Fruit fly (Drosophila melanogaster): ENCODE measurements around the gene CG10405.

CG10405 gene

dm6 chr3R:16476472-16476871 is 22.2 kb downstream of the CG10405 start (continued):
- no peak for TF ChIP-seq CG9797 (GFP tag; optimal IDR thresholded peaks at IDR 0.05)
- TF ChIP-seq Med (GFP tag) = peak; percentile 56
- no peak for TF ChIP-seq corto (GFP tag; optimal IDR thresholded peaks at IDR 0.05)
- TF ChIP-seq CG18262 (tag; optimal IDR thresholded peaks at IDR 0.05) = peak; percentile 49
- TF ChIP-seq CG5953 (GFP tag; IDR thresholded peaks at IDR 0.05) = no peak
- TF ChIP-seq CG10979 (tag; optimal IDR thresholded peaks at IDR 0.05) = peak; percentile 41
- TF ChIP-seq mirr (GFP tag; optimal IDR thresholded peaks at IDR 0.05) = peak; percentile 17
- peak; percentile 55 for TF ChIP-seq CG3281 (GFP tag; optimal IDR thresholded peaks at IDR 0.05)
- no peak for TF ChIP-seq pan (optimal IDR thresholded peaks at IDR 0.05)
- TF ChIP-seq pan (GFP tag; optimal IDR thresholded peaks at IDR 0.05 in 1 of 2, IDR thresholded peaks at IDR 0.05 in 1 of 2) = no peak
- peak; percentile 64 for TF ChIP-seq CG34376 (GFP tag; optimal IDR thresholded peaks at IDR 0.05)
- TF ChIP-seq tll (GFP tag; optimal IDR thresholded peaks at IDR 0.05) = no peak
- no peak for TF ChIP-seq so (GFP tag; IDR thresholded peaks at IDR 0.05)
- no peak for TF ChIP-seq Drgx (GFP tag; IDR thresholded peaks at IDR 0.05)
- no peak for TF ChIP-seq CG7271 (tag; optimal IDR thresholded peaks at IDR 0.05)
- no peak for TF ChIP-seq Gug (GFP tag; IDR thresholded peaks at IDR 0.05)
- no peak for TF ChIP-seq caup (GFP tag; optimal IDR thresholded peaks at IDR 0.05; ENCODE audit: severe bottlenecking)
- peak; percentile 11 for TF ChIP-seq CG12219 (GFP tag; optimal IDR thresholded peaks at IDR 0.05)
- TF ChIP-seq phol (tag; optimal IDR thresholded peaks at IDR 0.05) = peak; percentile 18
- no peak for TF ChIP-seq Adf1 (GFP tag; IDR thresholded peaks at IDR 0.05)
- TF ChIP-seq ftz-f1 (GFP tag; optimal IDR thresholded peaks at IDR 0.05) = no peak
- TF ChIP-seq Blimp-1 (GFP tag; optimal IDR thresholded peaks at IDR 0.05) = peak; percentile 26
- TF ChIP-seq CG10431 (GFP tag; optimal IDR thresholded peaks at IDR 0.05) = no peak
- TF ChIP-seq prd (optimal IDR thresholded peaks at IDR 0.05) = no peak
- TF ChIP-seq prd (GFP tag; IDR thresholded peaks at IDR 0.05) = peak; percentile 19; the same call in 1 of the 3 replicates
- peak; percentile 22 for TF ChIP-seq nmo (GFP tag; optimal IDR thresholded peaks at IDR 0.05)
- peak; percentile 22; the same call in 1 of the 3 replicates for TF ChIP-seq dysf (GFP tag; IDR thresholded peaks at IDR 0.05)
- TF ChIP-seq CG14860 (GFP tag; IDR thresholded peaks at IDR 0.05; ENCODE audit: partially characterized antibody) = no peak
- peak; percentile 23 for TF ChIP-seq CG17359 (tag; optimal IDR thresholded peaks at IDR 0.05)
- peak; percentile 63 for TF ChIP-seq gem (tag; optimal IDR thresholded peaks at IDR 0.05)
- TF ChIP-seq CG9727 (GFP tag; optimal IDR thresholded peaks at IDR 0.05) = peak; percentile 31
- peak; percentile 55 for TF ChIP-seq scrt (GFP tag; optimal IDR thresholded peaks at IDR 0.05)
- TF ChIP-seq Hand (GFP tag; optimal IDR thresholded peaks at IDR 0.05) = peak; percentile 50
- no peak for TF ChIP-seq Ptx1 (GFP tag; IDR thresholded peaks at IDR 0.05)
- TF ChIP-seq ara (GFP tag; IDR thresholded peaks at IDR 0.05) = no peak
- peak; percentile 31 for TF ChIP-seq CG2712 (tag; optimal IDR thresholded peaks at IDR 0.05)
- peak; percentile 36; the same call in 1 of the 2 replicates for TF ChIP-seq CG6689 (GFP tag; IDR thresholded peaks at IDR 0.05)
- no peak for TF ChIP-seq CG16815 (GFP tag; optimal IDR thresholded peaks at IDR 0.05)
- peak; percentile 7 for TF ChIP-seq CG10209 (GFP tag; optimal IDR thresholded peaks at IDR 0.05)
- TF ChIP-seq NfI (GFP tag; optimal IDR thresholded peaks at IDR 0.05) = no peak
- TF ChIP-seq Nf-YB (GFP tag; optimal IDR thresholded peaks at IDR 0.05) = no peak
- TF ChIP-seq row (GFP tag; IDR thresholded peaks at IDR 0.05) = peak; percentile 54; the same call in 2 of the 3 replicates
- no peak for TF ChIP-seq nerfin-1 (tag; optimal IDR thresholded peaks at IDR 0.05)
- peak; percentile 28 for TF ChIP-seq sug (tag; optimal IDR thresholded peaks at IDR 0.05)
- TF ChIP-seq exex (tag; optimal IDR thresholded peaks at IDR 0.05) = no peak
- TF ChIP-seq CG30403 (GFP tag; optimal IDR thresholded peaks at IDR 0.05) = peak; percentile 35
- TF ChIP-seq abd-A (tag; optimal IDR thresholded peaks at IDR 0.05) = no peak
- peak; percentile 17 for TF ChIP-seq CG1233 (GFP tag; optimal IDR thresholded peaks at IDR 0.05)
- no peak for TF ChIP-seq Asciz (GFP tag; optimal IDR thresholded peaks at IDR 0.05)
- no peak for TF ChIP-seq danr (GFP tag; IDR thresholded peaks at IDR 0.05)
